Worm (Caenorhabditis elegans) whole organism, early embryonic: ENCODE results near the gene lin-52.

Experiments used
- B0310.2 ChIP-seq: sonication (generic microtip); optimal IDR thresholded peaks from 2 replicates; lab custom pipeline; 2016; ENCODE audit warnings: mild to moderate bottlenecking, missing genetic modification characterization, missing compliant biosample characterization
- F13C5.2 ChIP-seq: sonication (generic microtip); optimal IDR thresholded peaks from 2 replicates; lab custom pipeline; 2017; ENCODE audit warnings: mild to moderate bottlenecking, missing genetic modification characterization, inconsistent platforms, missing compliant biosample characterization
- aly-1 ChIP-seq: sonication (generic microtip); optimal IDR thresholded peaks from 2 replicates; lab custom pipeline; 2016; ENCODE audit warnings: missing genetic modification characterization, missing compliant biosample characterization
- ama-1 ChIP-seq: fragments of 150-350 bp; optimal IDR thresholded peaks from 2 replicates; lab custom pipeline; 2014
- ceh-13 ChIP-seq: fragments of 200-800 bp; sonication (Bioruptor generic); optimal IDR thresholded peaks from 2 replicates; lab custom pipeline; 2018; ENCODE audit warnings: mild to moderate bottlenecking, missing genetic modification characterization, missing compliant biosample characterization
- ceh-36 ChIP-seq: sonication (generic microtip); optimal IDR thresholded peaks from 2 replicates; lab custom pipeline; 2016; ENCODE audit warnings: missing genetic modification characterization, inconsistent platforms, missing compliant biosample characterization
- ets-7 ChIP-seq: sonication (generic microtip); optimal IDR thresholded peaks from 2 replicates; lab custom pipeline; 2016; ENCODE audit warnings: missing genotype, missing genetic modification characterization, missing compliant biosample characterization
- flt-1 ChIP-seq: fragments of 200-800 bp; sonication (Bioruptor generic); IDR thresholded peaks from 2 replicates; pipeline ENCODE4 v1.3.6; 2022; ENCODE audit warnings: missing genetic modification characterization, missing compliant biosample characterization
- hmbx-1 ChIP-seq: sonication (generic microtip); optimal IDR thresholded peaks from 2 replicates; lab custom pipeline; 2016; ENCODE audit warnings: mild to moderate bottlenecking, missing genetic modification characterization, missing compliant biosample characterization
- hmg-4 ChIP-seq: fragments of 200-800 bp; sonication (Bioruptor generic); optimal IDR thresholded peaks from 2 replicates; lab custom pipeline; 2018; ENCODE audit warnings: mild to moderate bottlenecking, missing genetic modification characterization, missing compliant biosample characterization
- hnd-1 ChIP-seq: sonication (generic microtip); optimal IDR thresholded peaks from 2 replicates; lab custom pipeline; 2016; ENCODE audit warnings: missing genetic modification characterization, missing compliant biosample characterization
- pes-1 ChIP-seq: fragments of 200-800 bp; sonication (Bioruptor generic); IDR thresholded peaks from 2 replicates; pipeline ENCODE4 v1.3.6; 2022; ENCODE audit warnings: missing genetic modification reagents, missing genetic modification characterization, missing compliant biosample characterization
- scrt-1 ChIP-seq: fragments of 200-800 bp; sonication (Bioruptor generic); IDR thresholded peaks from 2 replicates; pipeline ENCODE4 v1.3.6; 2022; ENCODE audit warnings: missing genetic modification characterization, missing compliant biosample characterization
- sea-1 ChIP-seq: fragments of 200-800 bp; sonication (Bioruptor generic); conservative IDR thresholded peaks from 2 replicates; pipeline ENCODE4 v1.3.6; 2022; ENCODE audit warnings: missing genetic modification characterization, missing compliant biosample characterization
- tbx-11 ChIP-seq: fragments of 200-800 bp; sonication (Bioruptor generic); IDR thresholded peaks from 2 replicates; pipeline ENCODE4 v1.3.6; 2022; ENCODE audit warnings: missing genetic modification characterization, missing compliant biosample characterization
- tbx-37 ChIP-seq: fragments of 200-800 bp; sonication (Bioruptor generic); conservative IDR thresholded peaks from 2 replicates; pipeline ENCODE4 v1.3.6; 2022; ENCODE audit warnings: missing genetic modification reagents, missing genetic modification characterization, missing compliant biosample characterization
- tra-4 ChIP-seq: sonication (generic microtip); optimal IDR thresholded peaks from 2 replicates; lab custom pipeline; 2017; ENCODE audit warnings: missing genetic modification characterization, missing compliant biosample characterization

Gene lin-52

ce11 chrIII:9824330-9824934 is at the start of gene lin-52:
Gene lin-52 (minus strand): TSS chrIII:9824750.
- TF ChIP-seq hmbx-1 (tag; lab: Kevin White, UChicago) (no peak), ama-1 (lab: Kevin White, UChicago) (peak; percentile 64), aly-1 (tag; lab: Kevin White, UChicago) (no peak)

ce11 chrIII:9871032-9871431 is 46.5 kb upstream of the lin-52 start, which contains the start of gene ZK757.1:
Gene ZK757.1 (minus strand): TSS chrIII:9871132.
- TF ChIP-seq hmg-4 (no peak), flt-1 (GFP tag; lab: Robert Waterston, UW) (no peak), ceh-13 (GFP tag; lab: Kevin White, UChicago) (no peak), tra-4 (no peak), ceh-36 (tag; lab: Kevin White, UChicago) (no peak), ama-1 (lab: Kevin White, UChicago) (no peak), scrt-1 (GFP tag; lab: Robert Waterston, UW) (no peak), tbx-11 (GFP tag; lab: Robert Waterston, UW) (no peak), hnd-1 (tag; lab: Kevin White, UChicago) (no peak)

DNA sequence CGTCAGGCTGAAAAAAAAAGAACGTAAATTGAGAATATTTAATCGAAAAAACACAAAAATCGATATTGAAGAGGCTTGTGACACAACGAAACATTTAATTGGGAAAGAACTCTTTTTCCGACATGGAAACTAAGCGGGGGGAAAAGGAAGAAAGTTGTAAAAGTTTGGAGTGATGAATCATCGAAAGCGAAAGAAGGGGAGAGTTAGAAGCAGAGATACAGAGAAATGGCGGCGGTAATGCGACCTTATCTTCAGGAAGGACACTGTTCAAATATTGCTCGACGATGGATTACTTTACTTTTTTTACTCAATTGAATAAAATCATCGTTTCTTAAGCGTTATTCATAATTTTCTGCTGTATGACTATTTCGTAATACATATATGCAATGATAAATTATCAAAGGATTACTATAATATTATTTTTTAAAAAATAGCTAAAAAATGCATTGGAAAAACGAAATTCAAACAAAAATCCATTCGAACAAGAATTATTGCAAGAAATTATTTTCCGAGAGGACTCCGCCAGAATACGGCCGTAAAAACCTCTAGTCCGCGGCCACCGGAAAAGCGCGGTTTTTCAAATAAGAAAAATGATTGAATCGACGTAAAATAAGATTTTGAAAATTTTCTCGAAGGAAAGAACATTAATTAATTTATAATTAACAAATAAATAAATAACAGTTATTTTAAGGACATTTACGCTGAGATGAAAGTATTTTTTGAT is 43.4 kb upstream of the lin-52 start, which contains the start of gene dhhc-4:
Gene dhhc-4, minus strand, starts transcription at position 13 of the 724 bp plus-strand sequence.
- TF ChIP-seq hmbx-1 (tag; lab: Kevin White, UChicago) (no peak), tra-4 (no peak), tbx-37 (GFP tag; lab: Robert Waterston, UW) (peak; percentile 80), ama-1 (lab: Kevin White, UChicago) (no peak), scrt-1 (GFP tag; lab: Robert Waterston, UW) (no peak), F13C5.2 (tag; lab: Kevin White, UChicago) (no peak), B0310.2 (tag; lab: Kevin White, UChicago) (no peak), ceh-36 (tag; lab: Kevin White, UChicago) (no peak), pes-1 (peak; percentile 79), ceh-13 (GFP tag; lab: Kevin White, UChicago) (peak; percentile 1), aly-1 (tag; lab: Kevin White, UChicago) (no peak), hnd-1 (tag; lab: Kevin White, UChicago) (no peak), sea-1 (GFP tag; lab: Robert Waterston, UW) (no peak), tbx-11 (GFP tag; lab: Robert Waterston, UW) (no peak), hmg-4 (no peak), ets-7 (tag; lab: Kevin White, UChicago) (no peak)

DNA sequence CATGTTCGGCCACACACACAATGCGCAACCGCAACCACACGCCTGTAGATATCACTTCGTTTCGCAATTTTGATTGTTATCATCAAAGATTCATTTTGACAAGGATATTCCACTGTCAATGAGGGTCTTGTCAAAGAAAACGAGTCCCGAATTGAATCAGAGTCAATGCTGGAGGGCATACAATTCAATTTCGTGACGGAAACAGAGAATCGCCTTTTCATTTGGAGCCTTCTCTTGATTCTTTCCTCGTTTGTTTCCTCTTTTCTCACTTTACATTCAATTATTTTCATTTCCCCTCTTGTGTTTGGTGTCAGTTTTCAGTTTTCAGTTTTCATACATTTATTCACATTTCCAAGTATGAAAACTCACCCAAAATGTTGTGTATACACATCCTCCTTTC is 42.8 kb upstream of the lin-52 start:
- TF ChIP-seq tra-4 (no peak), sea-1 (GFP tag; lab: Robert Waterston, UW) (no peak), flt-1 (GFP tag; lab: Robert Waterston, UW) (no peak), ama-1 (lab: Kevin White, UChicago) (no peak), ets-7 (tag; lab: Kevin White, UChicago) (no peak), ceh-36 (tag; lab: Kevin White, UChicago) (no peak), pes-1 (no peak), F13C5.2 (tag; lab: Kevin White, UChicago) (no peak), hmbx-1 (tag; lab: Kevin White, UChicago) (no peak), tbx-37 (GFP tag; lab: Robert Waterston, UW) (no peak)

- TF ChIP-seq aly-1 (tag; lab: Kevin White, UChicago): no peak
- TF ChIP-seq hmbx-1 (tag; lab: Kevin White, UChicago): no peak
- TF ChIP-seq hmg-4: no peak
Observed at ce11 chrIII:9862469-9862868, 37.9 kb upstream of the lin-52 start.

DNA sequence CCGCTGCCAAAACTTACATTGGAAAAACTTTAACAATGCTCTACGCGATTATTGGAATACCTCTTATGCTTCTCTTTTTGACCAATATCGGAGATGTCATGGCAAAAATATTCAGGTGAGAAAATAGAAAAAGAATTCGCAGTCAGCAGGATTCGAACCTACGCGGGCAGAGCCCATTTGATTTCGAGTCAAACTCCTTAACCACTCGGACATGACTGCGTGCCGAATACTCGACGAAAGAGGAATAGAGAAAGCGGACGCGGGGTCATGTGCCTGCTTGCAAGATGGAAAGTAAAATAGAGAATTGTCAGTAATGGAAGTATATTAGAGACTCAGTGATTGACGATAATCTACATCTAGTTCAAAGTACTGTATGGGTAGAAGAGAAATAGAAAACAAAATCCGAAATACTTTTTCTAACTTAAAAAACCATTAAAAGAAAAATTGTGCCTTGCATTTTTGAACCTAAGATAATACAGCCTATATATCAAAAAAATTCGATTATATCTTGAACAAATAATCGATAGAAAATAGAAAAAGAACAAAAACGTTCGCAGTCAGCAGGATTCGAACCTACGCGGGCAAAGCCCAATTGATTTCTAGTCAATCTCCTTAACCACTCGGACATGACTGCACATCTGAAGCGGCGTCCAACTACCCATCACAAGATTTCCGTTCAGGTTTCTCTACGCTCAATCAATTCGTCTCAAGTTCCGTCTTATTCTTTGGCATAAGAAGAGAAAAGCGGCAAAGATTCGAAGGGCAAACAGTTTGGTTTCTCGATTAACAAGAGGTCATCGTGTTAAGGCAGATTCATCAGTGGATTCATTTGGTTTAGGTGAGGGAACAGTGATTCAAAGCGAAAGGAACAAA is 37.2 kb upstream of the lin-52 start:
- TF ChIP-seq tbx-37 (GFP tag; lab: Robert Waterston, UW) (peak; percentile 94), ets-7 (tag; lab: Kevin White, UChicago) (peak; percentile 84), B0310.2 (tag; lab: Kevin White, UChicago) (peak; percentile 83), aly-1 (tag; lab: Kevin White, UChicago) (peak; percentile 86), tbx-11 (GFP tag; lab: Robert Waterston, UW) (peak; percentile 93), hmbx-1 (tag; lab: Kevin White, UChicago) (peak; percentile 78), hnd-1 (tag; lab: Kevin White, UChicago) (peak; percentile 77), ceh-36 (tag; lab: Kevin White, UChicago) (peak; percentile 86), hmg-4 (peak; percentile 91), scrt-1 (GFP tag; lab: Robert Waterston, UW) (peak; percentile 94), sea-1 (GFP tag; lab: Robert Waterston, UW) (peak; percentile 88), tra-4 (peak; percentile 45), ama-1 (lab: Kevin White, UChicago) (no peak), ceh-13 (GFP tag; lab: Kevin White, UChicago) (peak; percentile 67), flt-1 (GFP tag; lab: Robert Waterston, UW) (peak; percentile 91), pes-1 (peak; percentile 95), F13C5.2 (tag; lab: Kevin White, UChicago) (peak; percentile 84)
